ENCODE assay signal across 4 fruit fly cellular contexts in the genomic region with DNA sequence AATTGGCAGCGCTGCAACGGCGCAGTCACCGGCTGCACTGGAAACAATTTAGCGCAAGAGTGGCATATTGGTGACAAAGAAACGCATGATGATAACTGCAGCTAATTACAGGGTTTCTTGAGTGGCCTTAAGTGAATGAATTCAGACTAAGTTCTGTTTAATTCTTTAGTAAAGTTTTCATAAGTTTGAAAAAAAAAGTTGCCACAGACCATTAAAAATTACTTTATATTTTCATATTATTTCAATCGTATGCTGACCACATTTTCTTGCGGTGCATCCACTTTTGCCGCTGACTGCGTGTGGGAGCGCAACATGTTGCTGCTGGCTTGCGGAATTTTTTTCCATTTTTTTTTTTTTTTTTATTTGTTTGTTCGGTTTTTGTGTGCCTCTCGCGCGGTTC.
TF ChIP-seq lines count a peak whose summit lies in the region.

No protein-coding gene starts in this region.

- TF ChIP-seq CTCF in whole organism, embryonic (GFP tag; optimal IDR thresholded peaks at IDR 0.05; lab: Kevin White, UChicago) = no peak

TF ChIP-seq in whole organism, embryonic, 481 proteins besides CTCF, POLR2A, EP300 and RAD21 (continues in another document):
- no peak for TF ChIP-seq ems (GFP tag; optimal IDR thresholded peaks at IDR 0.05; lab: Kevin White, UChicago)
- TF ChIP-seq bsh (GFP tag; optimal IDR thresholded peaks at IDR 0.05; lab: Kevin White, UChicago) = peak; percentile 61 to 63
- no peak for TF ChIP-seq CG17802 (tag; optimal IDR thresholded peaks at IDR 0.05; lab: Kevin White, UChicago)
- TF ChIP-seq vfl (GFP tag; optimal IDR thresholded peaks at IDR 0.05; lab: Kevin White, UChicago) = no peak
- TF ChIP-seq CHES-1-like (GFP tag; optimal IDR thresholded peaks at IDR 0.05; lab: Kevin White, UChicago) = no peak
- no peak for TF ChIP-seq Rfx (GFP tag; IDR thresholded peaks at IDR 0.05; lab: Robert Waterston, UW)
- no peak for TF ChIP-seq twi (tag; optimal IDR thresholded peaks at IDR 0.05; lab: Kevin White, UChicago)
- no peak for TF ChIP-seq CG12942 (GFP tag; optimal IDR thresholded peaks at IDR 0.05; lab: Kevin White, UChicago)
- peak; percentile 50 for TF ChIP-seq Ssrp (tag; optimal IDR thresholded peaks at IDR 0.05; lab: Kevin White, UChicago)
- no peak for TF ChIP-seq CG2875 (GFP tag; optimal IDR thresholded peaks at IDR 0.05; lab: Kevin White, UChicago)
- no peak for TF ChIP-seq dm (GFP tag; optimal IDR thresholded peaks at IDR 0.05; lab: Kevin White, UChicago)
- TF ChIP-seq ap (GFP tag; IDR thresholded peaks at IDR 0.05; lab: Robert Waterston, UW) = no peak
- TF ChIP-seq BEAF-32 (GFP tag; optimal IDR thresholded peaks at IDR 0.05; lab: Kevin White, UChicago) = no peak
- no peak for TF ChIP-seq Meics (GFP tag; optimal IDR thresholded peaks at IDR 0.05; lab: Kevin White, UChicago)
- no peak for TF ChIP-seq CG8944 (GFP tag; optimal IDR thresholded peaks at IDR 0.05; lab: Kevin White, UChicago)
- TF ChIP-seq fd102C (GFP tag; optimal IDR thresholded peaks at IDR 0.05; lab: Kevin White, UChicago) = no peak
- peak; percentile 51 for TF ChIP-seq CG18262 (tag; optimal IDR thresholded peaks at IDR 0.05; lab: Kevin White, UChicago)
- no peak for TF ChIP-seq Dll (GFP tag; IDR thresholded peaks at IDR 0.05; lab: Robert Waterston, UW; ENCODE audit: partially characterized antibody)
- TF ChIP-seq CG14667 (GFP tag; IDR thresholded peaks at IDR 0.05; lab: Robert Waterston, UW) = no peak
- TF ChIP-seq Hmx (GFP tag; optimal IDR thresholded peaks at IDR 0.05; lab: Kevin White, UChicago) = no peak
- TF ChIP-seq CG13123 (GFP tag; optimal IDR thresholded peaks at IDR 0.05; lab: Kevin White, UChicago) = no peak
- TF ChIP-seq B-H1 (GFP tag; IDR thresholded peaks at IDR 0.05; lab: Robert Waterston, UW) = no peak

TF ChIP-seq in whole organism, prepupa, 60 proteins besides CTCF, POLR2A, EP300 and RAD21 (continues in another document):
- TF ChIP-seq CG16779 (tag; optimal IDR thresholded peaks at IDR 0.05; lab: Kevin White, UChicago) (peak; percentile 49), Sox102F (GFP tag; optimal IDR thresholded peaks at IDR 0.05; lab: Kevin White, UChicago) (peak; percentile 51), CG6792 (GFP tag; optimal IDR thresholded peaks at IDR 0.05; lab: Kevin White, UChicago) (peak; percentile 42), CG11902 (GFP tag; optimal IDR thresholded peaks at IDR 0.05; lab: Kevin White, UChicago) (peak; percentile 31), Ets96B (tag; optimal IDR thresholded peaks at IDR 0.05; lab: Kevin White, UChicago) (peak; percentile 70), esn (GFP tag; optimal IDR thresholded peaks at IDR 0.05; lab: Kevin White, UChicago) (peak; percentile 77), ss (GFP tag; optimal IDR thresholded peaks at IDR 0.05; lab: Kevin White, UChicago) (peak; percentile 60 to 72), CG6163 (GFP tag; IDR thresholded peaks at IDR 0.05; lab: Robert Waterston, UW) (peak; percentile 83), CG1621 (tag; optimal IDR thresholded peaks at IDR 0.05; lab: Kevin White, UChicago) (peak; percentile 50), topi (GFP tag; optimal IDR thresholded peaks at IDR 0.05; lab: Kevin White, UChicago) (peak; percentile 83), Eip93F (GFP tag; optimal IDR thresholded peaks at IDR 0.05; lab: Kevin White, UChicago) (no peak), Eip78C (GFP tag; lab: Kevin White, UChicago) (peak; percentile 84), CG9139 (GFP tag; optimal IDR thresholded peaks at IDR 0.05; lab: Kevin White, UChicago) (peak; percentile 45), salr (GFP tag; optimal IDR thresholded peaks at IDR 0.05; lab: Kevin White, UChicago) (peak; percentile 37 to 50), spab (GFP tag; optimal IDR thresholded peaks at IDR 0.05; lab: Kevin White, UChicago) (peak; percentile 75), CG6854 (GFP tag; optimal IDR thresholded peaks at IDR 0.05; lab: Kevin White, UChicago) (no peak), OdsH (GFP tag; optimal IDR thresholded peaks at IDR 0.05; lab: Kevin White, UChicago) (peak; percentile 66), Sox14 (GFP tag; optimal IDR thresholded peaks at IDR 0.05; lab: Kevin White, UChicago) (peak; percentile 78), net (GFP tag; optimal IDR thresholded peaks at IDR 0.05; lab: Kevin White, UChicago) (peak; percentile 55), svp (GFP tag; lab: Kevin White, UChicago) (peak; percentile 84), Met (GFP tag; optimal IDR thresholded peaks at IDR 0.05; lab: Kevin White, UChicago) (peak; percentile 81), CG6808 (GFP tag; optimal IDR thresholded peaks at IDR 0.05; lab: Kevin White, UChicago) (peak; percentile 78), CG15336 (GFP tag; IDR thresholded peaks at IDR 0.05; lab: Robert Waterston, UW) (peak; percentile 88)

TF ChIP-seq in whole organism, pupa, 21 proteins besides CTCF, POLR2A, EP300 and RAD21:
- TF ChIP-seq CG4496 (GFP tag; IDR thresholded peaks at IDR 0.05; lab: Robert Waterston, UW) (peak; percentile 79), CG12605 (GFP tag; IDR thresholded peaks at IDR 0.05; lab: Robert Waterston, UW) (peak; percentile 60), CG10348 (GFP tag; IDR thresholded peaks at IDR 0.05; lab: Robert Waterston, UW) (peak; percentile 51; the same call in 1 of the 2 replicates), CG34367 (tag; optimal IDR thresholded peaks at IDR 0.05; lab: Kevin White, UChicago) (peak; percentile 52), Pif1B (GFP tag; optimal IDR thresholded peaks at IDR 0.05; lab: Kevin White, UChicago) (peak; percentile 70), D1 (tag; optimal IDR thresholded peaks at IDR 0.05; lab: Kevin White, UChicago) (peak; percentile 66), rn (GFP tag; IDR thresholded peaks at IDR 0.05; lab: Robert Waterston, UW) (0 out of 2 replicates have a peak, but pooled peaks have one; percentile 22), CG17806 (tag; optimal IDR thresholded peaks at IDR 0.05; lab: Kevin White, UChicago) (peak; percentile 76), EcR (GFP tag; optimal IDR thresholded peaks at IDR 0.05; lab: Kevin White, UChicago) (no peak), fd96Ca (GFP tag; IDR thresholded peaks at IDR 0.05; lab: Robert Waterston, UW) (peak; percentile 82), Pif1A (GFP tag; optimal IDR thresholded peaks at IDR 0.05; lab: Kevin White, UChicago) (peak; percentile 83), CG8159 (tag; optimal IDR thresholded peaks at IDR 0.05; lab: Kevin White, UChicago) (peak; percentile 81), CG32121 (GFP tag; IDR thresholded peaks at IDR 0.05; lab: Robert Waterston, UW) (peak; percentile 77), CG8301 (tag; optimal IDR thresholded peaks at IDR 0.05; lab: Kevin White, UChicago) (peak; percentile 76), CG15710 (tag; optimal IDR thresholded peaks at IDR 0.05; lab: Kevin White, UChicago) (peak; percentile 77), CG9948 (tag; optimal IDR thresholded peaks at IDR 0.05; lab: Kevin White, UChicago) (peak; percentile 79), Ets98B (GFP tag; IDR thresholded peaks at IDR 0.05; lab: Robert Waterston, UW) (peak; percentile 64), CG14655 (GFP tag; optimal IDR thresholded peaks at IDR 0.05; lab: Kevin White, UChicago) (peak; percentile 88), Snoo (tag; optimal IDR thresholded peaks at IDR 0.05; lab: Kevin White, UChicago) (peak; percentile 49), gl (tag; optimal IDR thresholded peaks at IDR 0.05; lab: Kevin White, UChicago) (peak; percentile 36), CG13204 (GFP tag; optimal IDR thresholded peaks at IDR 0.05; lab: Kevin White, UChicago) (no peak)

TF ChIP-seq in whole organism, wandering third instar larva, 38 proteins besides CTCF, POLR2A, EP300 and RAD21 (continues in another document):
- TF ChIP-seq HLH106 (tag; optimal IDR thresholded peaks at IDR 0.05; lab: Kevin White, UChicago) (peak; percentile 72), Hnf4 (GFP tag; optimal IDR thresholded peaks at IDR 0.05; lab: Kevin White, UChicago) (peak; percentile 23), CrebA (GFP tag; optimal IDR thresholded peaks at IDR 0.05; lab: Kevin White, UChicago; ENCODE audit: borderline replicate concordance) (no peak), brk (GFP tag; optimal IDR thresholded peaks at IDR 0.05; lab: Kevin White, UChicago) (no peak), Vsx2 (GFP tag; optimal IDR thresholded peaks at IDR 0.05; lab: Kevin White, UChicago; ENCODE audit: partially characterized antibody) (no peak), Rel (GFP tag; optimal IDR thresholded peaks at IDR 0.05; lab: Kevin White, UChicago) (no peak), Rel (tag; optimal IDR thresholded peaks at IDR 0.05; lab: Kevin White, UChicago) (no peak), CG9705 (GFP tag; optimal IDR thresholded peaks at IDR 0.05; lab: Kevin White, UChicago) (peak; percentile 28), pan (optimal IDR thresholded peaks at IDR 0.05; lab: Kevin White, UChicago) (no peak), fru (GFP tag; optimal IDR thresholded peaks at IDR 0.05; lab: Kevin White, UChicago) (peak; percentile 80), foxo (GFP tag; optimal IDR thresholded peaks at IDR 0.05; lab: Kevin White, UChicago) (peak in 1 of 2 experiments; percentile 57), Jra (GFP tag; optimal IDR thresholded peaks at IDR 0.05; lab: Kevin White, UChicago) (peak; percentile 16), Abd-B (GFP tag; optimal IDR thresholded peaks at IDR 0.05; lab: Kevin White, UChicago) (no peak), woc (GFP tag; optimal IDR thresholded peaks at IDR 0.05; lab: Kevin White, UChicago) (peak; percentile 38), jim (GFP tag; optimal IDR thresholded peaks at IDR 0.05; lab: Kevin White, UChicago) (no peak), Hr78 (GFP tag; optimal IDR thresholded peaks at IDR 0.05; lab: Kevin White, UChicago) (no peak), GATAd (GFP tag; optimal IDR thresholded peaks at IDR 0.05; lab: Kevin White, UChicago) (no peak), Sp1 (GFP tag; optimal IDR thresholded peaks at IDR 0.05; lab: Kevin White, UChicago) (peak; percentile 73), N (GFP tag; optimal IDR thresholded peaks at IDR 0.05; lab: Kevin White, UChicago) (no peak), dmrt93B (GFP tag; optimal IDR thresholded peaks at IDR 0.05; lab: Kevin White, UChicago) (peak; percentile 65), br (GFP tag; optimal IDR thresholded peaks at IDR 0.05; lab: Kevin White, UChicago) (peak; percentile 71), sv (GFP tag; optimal IDR thresholded peaks at IDR 0.05; lab: Kevin White, UChicago) (no peak), CG32264 (GFP tag; optimal IDR thresholded peaks at IDR 0.05; lab: Kevin White, UChicago) (peak; percentile 1), Dfd (GFP tag; optimal IDR thresholded peaks at IDR 0.05; lab: Kevin White, UChicago) (no peak), ey (GFP tag; optimal IDR thresholded peaks at IDR 0.05; lab: Kevin White, UChicago) (peak; percentile 55), psq (GFP tag; optimal IDR thresholded peaks at IDR 0.05; lab: Kevin White, UChicago) (peak; percentile 64), usp (GFP tag; optimal IDR thresholded peaks at IDR 0.05; lab: Kevin White, UChicago) (no peak), dsf (GFP tag; optimal IDR thresholded peaks at IDR 0.05; lab: Kevin White, UChicago; ENCODE audit: borderline replicate concordance) (no peak), tai (GFP tag; optimal IDR thresholded peaks at IDR 0.05; lab: Kevin White, UChicago) (no peak), Mio (GFP tag; optimal IDR thresholded peaks at IDR 0.05; lab: Kevin White, UChicago) (no peak)

Comparison
In these comparisons a context has a peak if more than half of its experiments do, and no peak if none do; other contexts are left out.
1. Of the 7 proteins assayed by ChIP-seq in both whole organism, embryonic and whole organism, prepupa: peak only in whole organism, embryonic: none; only in whole organism, prepupa: CG16779, Gug, Hr39 and Lpt; in both: Blimp-1 and Sox102F; in neither: 1.